Fruit fly (Drosophila melanogaster) whole organism, embryonic: Measurements from ENCODE around the gene CG7362.
A peak's percentile ranks its signal among the peaks of the same experiment; 100 is the strongest.

Experiments used
- Awh ChIP-seq: fragments of 200-800 bp; sonication (Bioruptor generic); IDR thresholded peaks from 2 replicates; pipeline ENCODE4, ENCODE4 v1.3.6; 2022; ENCODE audit warnings: missing biosample characterization, missing genetic modification characterization
- B-H2 ChIP-seq: fragments of 200-800 bp; sonication (Bioruptor generic); optimal IDR thresholded peaks from 2 replicates; lab custom pipeline; 2018; ENCODE audit warnings: missing biosample characterization, mild to moderate bottlenecking, missing genetic modification characterization
- C15 ChIP-seq: fragments of 200-800 bp; sonication (Bioruptor generic); IDR thresholded peaks from 3 replicates; pipeline ENCODE4 v1.3.6; 2022; ENCODE audit warnings: missing biosample characterization, missing genetic modification characterization
- CG12219 ChIP-seq: fragments of 200-800 bp; sonication (Bioruptor generic); optimal IDR thresholded peaks from 3 replicates; lab custom pipeline; 2018; ENCODE audit warnings: missing biosample characterization, mild to moderate bottlenecking, missing genetic modification characterization
- CG15011 ChIP-seq: fragments of 200-800 bp; sonication (Bioruptor generic); optimal IDR thresholded peaks from 3 replicates; lab custom pipeline; 2018; ENCODE audit warnings: missing biosample characterization, mild to moderate bottlenecking, missing genetic modification characterization
- CG15269 ChIP-seq: fragments of 200-800 bp; sonication (Bioruptor generic); optimal IDR thresholded peaks from 2 replicates; lab custom pipeline; 2018; ENCODE audit warnings: missing biosample characterization, mild to moderate bottlenecking, missing genetic modification characterization, moderate library complexity
- CG15479 ChIP-seq: fragments of 200-800 bp; sonication (Bioruptor generic); optimal IDR thresholded peaks from 3 replicates; lab custom pipeline; 2019; ENCODE audit warnings: missing biosample characterization, mild to moderate bottlenecking, missing genetic modification characterization, moderate library complexity
- CG18476 ChIP-seq: fragments of 200-800 bp; sonication (Bioruptor generic); optimal IDR thresholded peaks from 2 replicates; lab custom pipeline; 2016; ENCODE audit warnings: missing biosample characterization, mild to moderate bottlenecking, missing genetic modification characterization
- CG2129 ChIP-seq: fragments of 200-800 bp; sonication (Bioruptor generic); IDR thresholded peaks from 2 replicates; pipeline ENCODE4 v1.3.6; 2022; ENCODE audit warnings: missing biosample characterization, missing genetic modification characterization; ENCODE audit not compliant: partially characterized antibody
- CG30403 ChIP-seq: fragments of 200-800 bp; sonication (Bioruptor generic); optimal IDR thresholded peaks from 3 replicates; lab custom pipeline; 2016; ENCODE audit warnings: missing biosample characterization, missing genetic modification characterization
- CG31224 ChIP-seq: fragments of 200-800 bp; sonication (Bioruptor generic); IDR thresholded peaks from 2 replicates; pipeline ENCODE4 v1.3.6; 2022; ENCODE audit warnings: missing biosample characterization, missing genetic modification characterization
- CG7839 ChIP-seq: fragments of 200-800 bp; sonication (Bioruptor generic); optimal IDR thresholded peaks from 3 replicates; lab custom pipeline; 2018; ENCODE audit warnings: missing biosample characterization, mild to moderate bottlenecking, missing genetic modification characterization, moderate library complexity
- CG7963 ChIP-seq: fragments of 200-800 bp; sonication (Bioruptor generic); IDR thresholded peaks from 3 replicates; pipeline ENCODE4 v1.3.6; 2022; ENCODE audit warnings: missing biosample characterization, missing genetic modification characterization; ENCODE audit not compliant: partially characterized antibody
- CG8388 ChIP-seq: fragments of 200-800 bp; sonication (Bioruptor generic); optimal IDR thresholded peaks from 2 replicates; lab custom pipeline; 2019; ENCODE audit warnings: missing biosample characterization, mild to moderate bottlenecking, missing genetic modification characterization, moderate library complexity
- CG9817 ChIP-seq: fragments of 200-800 bp; sonication (Bioruptor generic); optimal IDR thresholded peaks from 2 replicates; lab custom pipeline; 2018; ENCODE audit warnings: missing biosample characterization, mild to moderate bottlenecking, missing genetic modification characterization, moderate library complexity
- CkIIα-i1 ChIP-seq: fragments of 200-800 bp; sonication (Bioruptor generic); IDR thresholded peaks from 2 replicates; pipeline ENCODE4 v1.3.6; 2022; ENCODE audit warnings: missing biosample characterization, missing genetic modification characterization
- D19B ChIP-seq: fragments of 200-800 bp; sonication (Bioruptor generic); optimal IDR thresholded peaks from 2 replicates; lab custom pipeline; 2017; ENCODE audit warnings: missing biosample characterization, mild to moderate bottlenecking, missing genetic modification characterization
- Dad ChIP-seq: fragments of 200-800 bp; sonication (Bioruptor generic); optimal IDR thresholded peaks from 3 replicates; lab custom pipeline; 2016; ENCODE audit warnings: missing biosample characterization, missing genetic modification characterization
- Drgx ChIP-seq: fragments of 200-800 bp; sonication (Bioruptor generic); IDR thresholded peaks from 2 replicates; pipeline ENCODE4 v1.3.6; 2022; ENCODE audit warnings: missing biosample characterization, missing genetic modification characterization
- Gsc ChIP-seq: fragments of 200-800 bp; sonication (Bioruptor generic); IDR thresholded peaks from 2 replicates; pipeline ENCODE4 v1.3.6; 2022; ENCODE audit warnings: missing biosample characterization, missing genetic modification characterization
- MTF-1 ChIP-seq: fragments of 200-800 bp; sonication (Bioruptor generic); optimal IDR thresholded peaks from 2 replicates; lab custom pipeline; 2018; ENCODE audit warnings: missing biosample characterization, mild to moderate bottlenecking, missing genetic modification characterization, borderline replicate concordance
- Opbp ChIP-seq: fragments of 200-800 bp; sonication (Bioruptor generic); IDR thresholded peaks from 3 replicates; pipeline ENCODE4 v1.3.6; 2022; ENCODE audit warnings: missing biosample characterization, missing genetic modification characterization; ENCODE audit not compliant: partially characterized antibody
- PHDP ChIP-seq: fragments of 200-800 bp; sonication (Bioruptor generic); optimal IDR thresholded peaks from 3 replicates; lab custom pipeline; 2018; ENCODE audit warnings: missing biosample characterization, mild to moderate bottlenecking, missing genetic modification characterization, moderate library complexity
- Sin3A ChIP-seq: fragments of >200 bp; optimal IDR thresholded peaks from 2 replicates; lab custom pipeline; 2018
- Sry-β ChIP-seq: fragments of 200-800 bp; sonication (Bioruptor generic); optimal IDR thresholded peaks from 2 replicates; lab custom pipeline; 2018; ENCODE audit warnings: missing biosample characterization, mild to moderate bottlenecking, missing genetic modification characterization, moderate library complexity
- ato ChIP-seq: fragments of 200-800 bp; sonication (Bioruptor generic); IDR thresholded peaks from 2 replicates; pipeline ENCODE4 v1.3.6; 2022; ENCODE audit warnings: missing biosample characterization, missing genetic modification characterization; ENCODE audit not compliant: partially characterized antibody
- bowl ChIP-seq: fragments of 200-800 bp; sonication (Bioruptor generic); IDR thresholded peaks from 2 replicates; pipeline ENCODE4 v1.3.6; 2022; ENCODE audit warnings: missing biosample characterization, missing genetic modification characterization
- croc ChIP-seq: fragments of 200-800 bp; sonication (Bioruptor generic); conservative IDR thresholded peaks from 3 replicates; pipeline ENCODE4 v1.3.6; 2022; ENCODE audit warnings: missing biosample characterization, missing genetic modification characterization
- crp ChIP-seq, 2 experiments: fragments of 200-800 bp; sonication (Bioruptor generic); optimal IDR thresholded peaks; 2 replicates in 1 of 2; 3 replicates in 1 of 2; lab custom pipeline; 2017; ENCODE audit warnings: missing biosample characterization in 2 of 2, missing genetic modification characterization in 2 of 2, mild to moderate bottlenecking in 1 of 2, moderate library complexity in 1 of 2
- emc ChIP-seq: fragments of 200-800 bp; sonication (Bioruptor generic); optimal IDR thresholded peaks from 2 replicates; lab custom pipeline; 2016; ENCODE audit warnings: missing biosample characterization, missing genetic modification characterization
- gce ChIP-seq: fragments of 200-800 bp; sonication (Bioruptor generic); IDR thresholded peaks from 3 replicates; pipeline ENCODE4 v1.3.6; 2022; ENCODE audit warnings: missing biosample characterization, missing genetic modification characterization
- gem ChIP-seq: fragments of 200-800 bp; sonication (Bioruptor generic); optimal IDR thresholded peaks from 2 replicates; lab custom pipeline; 2019; ENCODE audit warnings: missing biosample characterization, mild to moderate bottlenecking, missing genetic modification characterization, moderate library complexity
- grau ChIP-seq: fragments of 200-800 bp; optimal IDR thresholded peaks from 3 replicates; lab custom pipeline; 2019; ENCODE audit warnings: missing biosample characterization, mild to moderate bottlenecking, missing genetic modification characterization, moderate library complexity
- hkb ChIP-seq, 2 experiments: fragments of 200-800 bp in 1 of 2; fragments of >200 bp in 1 of 2; sonication (Bioruptor generic) in 1 of 2; IDR thresholded peaks in 1 of 2; optimal IDR thresholded peaks in 1 of 2; 2 replicates each; pipeline versions ENCODE4 v1.3.6 to Lab custom; 2017 to 2022; ENCODE audit warnings: missing biosample characterization in 1 of 2, missing genetic modification characterization in 1 of 2
- ind ChIP-seq: fragments of 200-800 bp; sonication (Bioruptor generic); optimal IDR thresholded peaks from 3 replicates; lab custom pipeline; 2016; ENCODE audit warnings: missing biosample characterization, missing genetic modification characterization
- jumu ChIP-seq: fragments of 200-800 bp; sonication (Bioruptor generic); optimal IDR thresholded peaks from 3 replicates; lab custom pipeline; 2016; ENCODE audit warnings: missing biosample characterization, missing genetic modification characterization
- lola ChIP-seq, 3 experiments: fragments of >200 bp in 2 of 3; fragments of 200-800 bp in 1 of 3; sonication (Bioruptor generic) in 1 of 3; optimal IDR thresholded peaks; 2 replicates each; lab custom pipeline; 2017 to 2019; ENCODE audit warnings: missing biosample characterization in 3 of 3, missing genetic modification characterization in 3 of 3, mild to moderate bottlenecking in 1 of 3, moderate library complexity in 1 of 3
- maf-S ChIP-seq: fragments of 200-800 bp; sonication (Bioruptor generic); optimal IDR thresholded peaks from 2 replicates; lab custom pipeline; 2016; ENCODE audit warnings: missing biosample characterization, missing genetic modification characterization
- nmo ChIP-seq: fragments of 200-800 bp; sonication (Bioruptor generic); optimal IDR thresholded peaks from 2 replicates; lab custom pipeline; 2018; ENCODE audit warnings: missing biosample characterization, mild to moderate bottlenecking, missing genetic modification characterization, moderate library complexity
- nom ChIP-seq: fragments of 200-800 bp; sonication (Bioruptor generic); optimal IDR thresholded peaks from 2 replicates; lab custom pipeline; 2017; ENCODE audit warnings: missing biosample characterization, missing genetic modification characterization, mild to moderate bottlenecking, moderate library complexity, missing genetic modification reagents
- ranshi ChIP-seq: fragments of 200-800 bp; sonication (Bioruptor generic); IDR thresholded peaks from 2 replicates; pipeline ENCODE4 v1.3.6; 2022; ENCODE audit warnings: missing biosample characterization, missing genetic modification characterization
- sim ChIP-seq: fragments of 200-800 bp; sonication (Bioruptor generic); IDR thresholded peaks from 2 replicates; pipeline ENCODE4 v1.3.6; 2022; ENCODE audit warnings: missing biosample characterization, missing genetic modification characterization
- stwl ChIP-seq: fragments of 200-800 bp; sonication (Bioruptor generic); optimal IDR thresholded peaks from 3 replicates; lab custom pipeline; 2018; ENCODE audit warnings: missing biosample characterization, mild to moderate bottlenecking, missing genetic modification characterization, moderate library complexity
- tin ChIP-seq: fragments of 200-800 bp; sonication (Bioruptor generic); optimal IDR thresholded peaks from 3 replicates; lab custom pipeline; 2016; ENCODE audit warnings: missing biosample characterization, missing genetic modification characterization
- tll ChIP-seq, 2 experiments: fragments of 200-800 bp in 1 of 2; fragments of >200 bp in 1 of 2; sonication (Bioruptor generic) in 1 of 2; optimal IDR thresholded peaks; 2 replicates each; lab custom pipeline; 2017 to 2019; ENCODE audit warnings: missing biosample characterization in 2 of 2, missing genetic modification characterization in 2 of 2, mild to moderate bottlenecking in 1 of 2, moderate library complexity in 1 of 2
- tx ChIP-seq: fragments of 200-800 bp; sonication (Bioruptor generic); optimal IDR thresholded peaks from 2 replicates; lab custom pipeline; 2016; ENCODE audit warnings: missing biosample characterization, missing genetic modification characterization
- yki ChIP-seq: fragments of >200 bp; optimal IDR thresholded peaks from 3 replicates; lab custom pipeline; 2018

CG7362 gene

dm6 chr3R:14737894-14738860 is 16.1 kb downstream of the CG7362 start (continued):
- TF ChIP-seq nmo (GFP tag; lab: Kevin White, UChicago) (peak; percentile 95), CG7839 (tag; lab: Kevin White, UChicago) (peak; percentile 96), lola (GFP tag; optimal IDR thresholded peaks at IDR 0.05; lab: Kevin White, UChicago) (peak in 2 of 3 experiments; percentile 44 to 92), Gsc (no peak), grau (peak; percentile 93), gce (GFP tag; lab: Robert Waterston, UW) (peak; percentile 91), stwl (peak; percentile 34), tll (GFP tag; optimal IDR thresholded peaks at IDR 0.05; lab: Kevin White, UChicago) (no peak), hkb (optimal IDR thresholded peaks at IDR 0.05; lab: Kevin White, UChicago) (no peak), hkb (GFP tag; IDR thresholded peaks at IDR 0.05; lab: Robert Waterston, UW) (peak; percentile 93), Awh (GFP tag; lab: Robert Waterston, UW) (peak; percentile 94), C15 (GFP tag; lab: Robert Waterston, UW) (peak; percentile 83), Sry-β (GFP tag; lab: Kevin White, UChicago) (peak; percentile 45), B-H2 (GFP tag; lab: Kevin White, UChicago) (peak; percentile 9), nom (GFP tag; lab: Kevin White, UChicago) (peak; percentile 92), bowl (GFP tag; lab: Robert Waterston, UW) (peak; percentile 87), MTF-1 (GFP tag; lab: Kevin White, UChicago) (peak; percentile 90), sim (GFP tag; lab: Robert Waterston, UW) (peak; percentile 86; the same call in 1 of the 2 replicates), CG8388 (GFP tag; lab: Kevin White, UChicago) (peak; percentile 94), CG2129 (GFP tag; lab: Robert Waterston, UW) (no peak), Drgx (GFP tag; lab: Robert Waterston, UW) (peak; percentile 97), jumu (GFP tag; lab: Kevin White, UChicago) (peak; percentile 86), crp (GFP tag; optimal IDR thresholded peaks at IDR 0.05; lab: Kevin White, UChicago) (peak in 1 of 2 experiments; percentile 67), tx (peak; percentile 91), Sin3A (lab: Kevin White, UChicago) (no peak), CG15269 (tag; lab: Kevin White, UChicago) (peak; percentile 95), CG18476 (GFP tag; lab: Kevin White, UChicago) (peak; percentile 88), CG15011 (GFP tag; lab: Kevin White, UChicago) (peak; percentile 90), ind (GFP tag; lab: Kevin White, UChicago) (peak; percentile 92), CG7963 (GFP tag; lab: Robert Waterston, UW) (no peak), gem (tag; lab: Kevin White, UChicago) (peak; percentile 97), CkIIα-i1 (peak; percentile 73; the same call in 1 of the 2 replicates), emc (GFP tag; lab: Kevin White, UChicago) (peak; percentile 75), D19B (GFP tag; lab: Kevin White, UChicago) (peak; percentile 83), maf-S (GFP tag; lab: Kevin White, UChicago) (peak; percentile 89), CG9817 (tag; lab: Kevin White, UChicago) (peak; percentile 89), Opbp (no peak), yki (lab: Kevin White, UChicago) (no peak), croc (GFP tag; lab: Robert Waterston, UW) (peak; percentile 92), CG30403 (GFP tag; lab: Kevin White, UChicago) (peak; percentile 96), CG12219 (GFP tag; lab: Kevin White, UChicago) (peak; percentile 94), ranshi (peak; percentile 94), Dad (GFP tag; lab: Kevin White, UChicago) (peak; percentile 91), CG15479 (GFP tag; lab: Kevin White, UChicago) (no peak), CG31224 (GFP tag; lab: Robert Waterston, UW) (peak; percentile 90), tin (GFP tag; lab: Kevin White, UChicago) (peak; percentile 94), PHDP (tag; lab: Kevin White, UChicago) (peak; percentile 94), ato (no peak)
